Worm (Caenorhabditis elegans) whole organism, late embryonic: ENCODE results near the gene F01G10.5.

Experiments
- ceh-31 ChIP-seq: sonication (generic microtip); optimal IDR thresholded peaks from 2 replicates; lab custom pipeline; 2016; ENCODE audit warnings: missing genetic modification characterization, missing compliant biosample characterization
- dmd-4 ChIP-seq: sonication (generic microtip); optimal IDR thresholded peaks from 2 replicates; lab custom pipeline; 2016; ENCODE audit warnings: borderline replicate concordance, missing genetic modification characterization, missing compliant biosample characterization
- npax-4 ChIP-seq: sonication (generic microtip); optimal IDR thresholded peaks from 2 replicates; lab custom pipeline; 2016; ENCODE audit warnings: missing genetic modification characterization, missing compliant biosample characterization
- pqm-1 ChIP-seq: sonication (generic microtip); optimal IDR thresholded peaks from 2 replicates; lab custom pipeline; 2016; ENCODE audit warnings: missing genetic modification characterization, missing compliant biosample characterization
- unc-86 ChIP-seq: sonication (generic microtip); optimal IDR thresholded peaks from 2 replicates; lab custom pipeline; 2016; ENCODE audit warnings: missing genetic modification characterization, missing compliant biosample characterization

DNA sequence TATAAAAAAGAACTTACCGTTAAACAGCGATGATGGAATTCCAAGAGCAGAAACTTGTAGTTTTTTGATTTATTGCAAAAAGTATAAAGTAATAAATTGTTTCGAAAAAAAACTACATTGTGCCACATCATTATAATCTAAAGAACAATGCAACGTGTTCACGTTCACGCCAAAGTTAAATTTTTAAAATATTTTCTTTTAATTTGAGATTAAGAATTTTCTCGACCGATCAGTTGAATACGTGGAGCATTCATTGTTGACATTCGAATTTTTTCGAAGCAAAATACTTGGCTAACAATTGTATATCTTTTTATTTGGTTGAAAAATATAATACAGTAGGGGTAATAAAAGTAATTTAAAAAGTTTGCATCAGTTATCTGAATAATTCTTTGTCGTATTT, at the start of gene F01G10.5:
- TF ChIP-seq npax-4 (tag; lab: Kevin White, UChicago) (no peak), ceh-31 (tag; lab: Kevin White, UChicago) (no peak), pqm-1 (tag; lab: Kevin White, UChicago) (no peak), dmd-4 (tag; lab: Kevin White, UChicago) (no peak), unc-86 (tag; lab: Kevin White, UChicago) (no peak)
